Fruit fly (Drosophila melanogaster) Kc167 (cell line): ENCODE results near the gene CG12951.

Experiments
- Myc ChIP-seq: fragments of >200 bp; optimal IDR thresholded peaks from 2 replicates; lab custom pipeline; 2017; ENCODE audit warnings: missing external identifiers
- Sin3A ChIP-seq: fragments of >200 bp; optimal IDR thresholded peaks from 2 replicates; lab custom pipeline; 2018; ENCODE audit warnings: missing external identifiers
- h ChIP-seq: fragments of >200 bp; optimal IDR thresholded peaks from 3 replicates; lab custom pipeline; 2018; ENCODE audit warnings: missing external identifiers
- insv ChIP-seq: fragments of >200 bp; optimal IDR thresholded peaks from 3 replicates; lab custom pipeline; 2018; ENCODE audit warnings: missing external identifiers
- psq ChIP-seq: fragments of >200 bp; optimal IDR thresholded peaks from 2 replicates; lab custom pipeline; 2017; ENCODE audit warnings: missing external identifiers
- ttk ChIP-seq: sonication (Bioruptor generic); optimal IDR thresholded peaks from 2 replicates; lab custom pipeline; 2017; ENCODE audit warnings: missing external identifiers

dm6 chr3R:9352595-9353275 is 22.6 kb upstream of the CG12951 start:
- TF ChIP-seq h (lab: Kevin White, UChicago), result no peak
- TF ChIP-seq Myc (lab: Kevin White, UChicago), result no peak
- no peak for TF ChIP-seq ttk (lab: Kevin White, UChicago)
- TF ChIP-seq psq, result no peak
- TF ChIP-seq Sin3A (lab: Kevin White, UChicago), result no peak
- no peak for TF ChIP-seq insv (lab: Kevin White, UChicago)
